Worm (Caenorhabditis elegans): ENCODE data around the gene D2096.13.

ce11 chrIV:8345518-8345917 lies 12.9 kb downstream of the D2096.13 start, which contains the start of gene F17E9.5:
- TF ChIP-seq ceh-82 (tag; optimal IDR thresholded peaks at IDR 0.05), result no peak
- no peak for TF ChIP-seq unc-39 (tag; optimal IDR thresholded peaks at IDR 0.05)
- no peak for TF ChIP-seq elt-3 (tag; optimal IDR thresholded peaks at IDR 0.05)
- TF ChIP-seq nhr-237 (tag; optimal IDR thresholded peaks at IDR 0.05), result no peak
- TF ChIP-seq alr-1 (tag; optimal IDR thresholded peaks at IDR 0.05), result no peak
- no peak for TF ChIP-seq nhr-25 (tag; optimal IDR thresholded peaks at IDR 0.05)
- no peak for TF ChIP-seq fos-1 (tag; optimal IDR thresholded peaks at IDR 0.05)
- no peak for TF ChIP-seq ama-1 (optimal IDR thresholded peaks at IDR 0.05)
- no peak for TF ChIP-seq zag-1 (tag; optimal IDR thresholded peaks at IDR 0.05)
- no peak for TF ChIP-seq nhr-11 (tag; optimal IDR thresholded peaks at IDR 0.05)
- no peak for TF ChIP-seq nhr-23 (tag; optimal IDR thresholded peaks at IDR 0.05)
